Worm (Caenorhabditis elegans) whole organism, L1 larva: ENCODE data around the gene grl-3.

Experiments used
- egl-27 ChIP-seq, 2 experiments: fragments of 150-350 bp in 1 of 2; sonication (generic microtip); optimal IDR thresholded peaks; 3 replicates each; lab custom pipeline; 2017 to 2018; ENCODE audit warnings: missing biosample characterization in 2 of 2, missing genetic modification characterization in 2 of 2, missing genetic modification reagents in 2 of 2
- lsy-2 ChIP-seq, 2 experiments: fragments of 150-350 bp; optimal IDR thresholded peaks; 2 replicates each; lab custom pipeline; 2014; ENCODE audit warnings: missing biosample characterization in 2 of 2, missing genetic modification characterization in 2 of 2
- nhr-11 ChIP-seq: fragments of 150-350 bp; optimal IDR thresholded peaks from 2 replicates; lab custom pipeline; 2014; ENCODE audit warnings: missing biosample characterization, missing genetic modification characterization
- nhr-12 ChIP-seq: sonication (generic microtip); optimal IDR thresholded peaks from 2 replicates; lab custom pipeline; 2017; ENCODE audit warnings: missing biosample characterization, missing genetic modification characterization
- pag-3 ChIP-seq: sonication (generic microtip); optimal IDR thresholded peaks from 2 replicates; lab custom pipeline; 2017; ENCODE audit warnings: missing genetic modification characterization, mild to moderate bottlenecking, missing compliant biosample characterization, antibody characterized with exemption, borderline replicate concordance; ENCODE audit not compliant: insufficient read depth
- snpc-4 ChIP-seq: fragments of 150-350 bp; optimal IDR thresholded peaks from 2 replicates; lab custom pipeline; 2014; ENCODE audit warnings: missing biosample characterization, missing genetic modification characterization

- TF ChIP-seq lsy-2 (tag; optimal IDR thresholded peaks at IDR 0.05; lab: Kevin White, UChicago) (peak; percentile 66 to 73), egl-27 (tag; optimal IDR thresholded peaks at IDR 0.05; lab: Kevin White, UChicago) (no peak), nhr-12 (tag; lab: Kevin White, UChicago) (no peak), snpc-4 (peak; percentile 55), pag-3 (tag; lab: Kevin White, UChicago) (no peak), nhr-11 (tag; lab: Kevin White, UChicago) (peak; percentile 17)
These were observed 36.0 kb upstream of the grl-3 start, which contains the start of gene cnb-1 for ce11 chrV:11375150-11375792.
